Comparison of ENCODE assay signal across 1 fruit fly cellular context in genomic region chr3L:5838295-5838694, dm6.
TF ChIP-seq lines count a peak whose summit lies in the region.

No protein-coding gene starts in this region.

TF ChIP-seq in whole organism, embryonic, 481 proteins besides CTCF, POLR2A, EP300 and RAD21 (continued from another document):
- TF ChIP-seq C15 (GFP tag; IDR thresholded peaks at IDR 0.05; lab: Robert Waterston, UW) (no peak), abd-A (tag; optimal IDR thresholded peaks at IDR 0.05; lab: Kevin White, UChicago) (no peak), CG9727 (GFP tag; optimal IDR thresholded peaks at IDR 0.05; lab: Kevin White, UChicago) (no peak), Rfx (GFP tag; IDR thresholded peaks at IDR 0.05; lab: Robert Waterston, UW) (peak; percentile 27; the same call in 1 of the 2 replicates), CG17328 (GFP tag; IDR thresholded peaks at IDR 0.05; lab: Robert Waterston, UW) (no peak), hbn (GFP tag; IDR thresholded peaks at IDR 0.05; lab: Robert Waterston, UW; ENCODE audit: partially characterized antibody) (no peak), kni (GFP tag; optimal IDR thresholded peaks at IDR 0.05; lab: Kevin White, UChicago) (no peak), vnd (GFP tag; IDR thresholded peaks at IDR 0.05; lab: Robert Waterston, UW; ENCODE audit: partially characterized antibody) (no peak), klu (GFP tag; IDR thresholded peaks at IDR 0.05; lab: Robert Waterston, UW) (no peak), Deaf1 (tag; optimal IDR thresholded peaks at IDR 0.05; lab: Kevin White, UChicago) (peak; percentile 12), pros (GFP tag; optimal IDR thresholded peaks at IDR 0.05; lab: Kevin White, UChicago) (no peak), NfI (GFP tag; optimal IDR thresholded peaks at IDR 0.05; lab: Kevin White, UChicago) (peak; percentile 22), lmd (GFP tag; IDR thresholded peaks at IDR 0.05; lab: Robert Waterston, UW) (peak; percentile 45), CG31388 (GFP tag; optimal IDR thresholded peaks at IDR 0.05; lab: Kevin White, UChicago) (no peak), rib (GFP tag; IDR thresholded peaks at IDR 0.05; lab: Robert Waterston, UW) (no peak), Doc2 (GFP tag; IDR thresholded peaks at IDR 0.05; lab: Robert Waterston, UW) (no peak), HLH4C (GFP tag; IDR thresholded peaks at IDR 0.05; lab: Robert Waterston, UW; ENCODE audit: partially characterized antibody) (no peak), CG9932 (GFP tag; IDR thresholded peaks at IDR 0.05; lab: Robert Waterston, UW) (peak; percentile 30; the same call in 1 of the 2 replicates), sob (GFP tag; IDR thresholded peaks at IDR 0.05; lab: Robert Waterston, UW) (no peak), tna (GFP tag; IDR thresholded peaks at IDR 0.05; lab: Robert Waterston, UW; ENCODE audit: partially characterized antibody) (no peak), pnt (GFP tag; optimal IDR thresholded peaks at IDR 0.05; lab: Kevin White, UChicago) (no peak), Dfd (GFP tag; optimal IDR thresholded peaks at IDR 0.05; lab: Kevin White, UChicago) (no peak), CG6813 (GFP tag; optimal IDR thresholded peaks at IDR 0.05; lab: Kevin White, UChicago) (no peak), E2f1 (GFP tag; IDR thresholded peaks at IDR 0.05; lab: Robert Waterston, UW) (no peak; the same call in 1 of the 2 replicates), CG10979 (tag; optimal IDR thresholded peaks at IDR 0.05; lab: Kevin White, UChicago) (no peak), CG2129 (GFP tag; IDR thresholded peaks at IDR 0.05; lab: Robert Waterston, UW; ENCODE audit: partially characterized antibody) (no peak), z (GFP tag; IDR thresholded peaks at IDR 0.05; lab: Robert Waterston, UW) (no peak), YL-1 (GFP tag; optimal IDR thresholded peaks at IDR 0.05; lab: Kevin White, UChicago) (no peak), CG13894 (tag; optimal IDR thresholded peaks at IDR 0.05; lab: Kevin White, UChicago) (no peak), Asciz (GFP tag; optimal IDR thresholded peaks at IDR 0.05; lab: Kevin White, UChicago) (no peak), CG11398 (GFP tag; optimal IDR thresholded peaks at IDR 0.05; lab: Kevin White, UChicago) (no peak), CG4404 (GFP tag; IDR thresholded peaks at IDR 0.05; lab: Robert Waterston, UW) (no peak), Nf-YC (tag; optimal IDR thresholded peaks at IDR 0.05; lab: Kevin White, UChicago) (no peak), crc (GFP tag; optimal IDR thresholded peaks at IDR 0.05; lab: Kevin White, UChicago) (no peak), tx (GFP tag; optimal IDR thresholded peaks at IDR 0.05; lab: Kevin White, UChicago) (no peak), jing (GFP tag; optimal IDR thresholded peaks at IDR 0.05; lab: Kevin White, UChicago) (no peak), CG13624 (GFP tag; optimal IDR thresholded peaks at IDR 0.05; lab: Kevin White, UChicago) (no peak), CG12769 (tag; optimal IDR thresholded peaks at IDR 0.05; lab: Kevin White, UChicago) (peak; percentile 32), CG6175 (GFP tag; IDR thresholded peaks at IDR 0.05; lab: Robert Waterston, UW) (peak; percentile 72; the same call in 2 of the 3 replicates), Hr51 (GFP tag; optimal IDR thresholded peaks at IDR 0.05; lab: Kevin White, UChicago) (peak in 1 of 2 experiments; percentile 22), pzg (GFP tag; optimal IDR thresholded peaks at IDR 0.05; lab: Kevin White, UChicago) (no peak), tin (GFP tag; optimal IDR thresholded peaks at IDR 0.05; lab: Kevin White, UChicago) (no peak), so (GFP tag; IDR thresholded peaks at IDR 0.05; lab: Robert Waterston, UW) (no peak), CG10462 (GFP tag; optimal IDR thresholded peaks at IDR 0.05; lab: Kevin White, UChicago) (no peak), CG9876 (GFP tag; optimal IDR thresholded peaks at IDR 0.05; lab: Kevin White, UChicago) (no peak), Atf-2 (GFP tag; optimal IDR thresholded peaks at IDR 0.05; lab: Kevin White, UChicago) (no peak), ERR (GFP tag; optimal IDR thresholded peaks at IDR 0.05; lab: Kevin White, UChicago) (no peak), Fer3 (tag; optimal IDR thresholded peaks at IDR 0.05; lab: Kevin White, UChicago) (no peak), HmgD (GFP tag; optimal IDR thresholded peaks at IDR 0.05; lab: Kevin White, UChicago) (no peak)
